Worm (Caenorhabditis elegans) whole organism, L1 larva: Measurements from ENCODE around the gene T28C6.3.

ENCODE experiments used
- C16A3.4 ChIP-seq: fragments of 150-350 bp; optimal IDR thresholded peaks from 2 replicates; lab custom pipeline; 2014; ENCODE audit warnings: missing biosample characterization, missing genetic modification characterization
- F16B12.6 ChIP-seq: fragments of 150-350 bp; optimal IDR thresholded peaks from 2 replicates; lab custom pipeline; 2014; ENCODE audit warnings: missing biosample characterization, missing genetic modification characterization
- alr-1 ChIP-seq: fragments of 200-800 bp; sonication (Bioruptor generic); optimal IDR thresholded peaks from 2 replicates; lab custom pipeline; 2018; ENCODE audit warnings: borderline replicate concordance, mild to moderate bottlenecking, missing genetic modification characterization, missing compliant biosample characterization
- ama-1 ChIP-seq: fragments of 150-350 bp; optimal IDR thresholded peaks from 2 replicates; lab custom pipeline; 2014
- blmp-1 ChIP-seq: fragments of 150-350 bp; optimal IDR thresholded peaks from 2 replicates; lab custom pipeline; 2014; ENCODE audit warnings: missing biosample characterization, missing genetic modification characterization
- ceh-63 ChIP-seq: fragments of 200-800 bp; sonication (Bioruptor generic); optimal IDR thresholded peaks from 2 replicates; lab custom pipeline; 2018; ENCODE audit warnings: mild to moderate bottlenecking, missing genetic modification characterization, missing compliant biosample characterization
- ceh-8 ChIP-seq: fragments of 200-800 bp; sonication (Bioruptor generic); optimal IDR thresholded peaks from 2 replicates; lab custom pipeline; 2018; ENCODE audit warnings: mild to moderate bottlenecking, missing genetic modification characterization, moderate library complexity, missing compliant biosample characterization
- ceh-82 ChIP-seq, 3 experiments: fragments of 150-350 bp in 1 of 3; sonication (generic microtip) in 2 of 3; optimal IDR thresholded peaks; 2 replicates each; lab custom pipeline; 2014 to 2017; ENCODE audit warnings: missing biosample characterization in 3 of 3, missing genetic modification characterization in 3 of 3
- ceh-90 ChIP-seq: sonication (generic microtip); optimal IDR thresholded peaks from 2 replicates; lab custom pipeline; 2016; ENCODE audit warnings: missing genetic modification characterization, missing compliant biosample characterization
- ces-1 ChIP-seq: fragments of 150-350 bp; optimal IDR thresholded peaks from 2 replicates; lab custom pipeline; 2014; ENCODE audit warnings: missing biosample characterization, missing genetic modification reagents, missing genetic modification characterization
- dpl-1 ChIP-seq, 3 experiments: fragments of 150-350 bp in 2 of 3; sonication (generic microtip) in 1 of 3; optimal IDR thresholded peaks; 2 replicates each; lab custom pipeline; 2014 to 2017; ENCODE audit warnings: missing biosample characterization in 3 of 3, missing genetic modification characterization in 3 of 3, missing genetic modification reagents in 3 of 3
- dsc-1 ChIP-seq: sonication (generic microtip); optimal IDR thresholded peaks from 2 replicates; lab custom pipeline; 2016; ENCODE audit warnings: mild to moderate bottlenecking, missing genetic modification characterization, missing compliant biosample characterization
- efl-1 ChIP-seq, 4 experiments: fragments of 150-350 bp; optimal IDR thresholded peaks in 3 of 4; peaks in 1 of 4; 1 replicate in 1 of 4; 2 replicates in 3 of 4; lab custom pipeline; 2014; ENCODE audit warnings: missing biosample characterization in 2 of 4, missing genetic modification characterization in 2 of 4, missing genetic modification reagents in 2 of 4
- efl-3 ChIP-seq: fragments of 200-800 bp; sonication (Bioruptor generic); optimal IDR thresholded peaks from 2 replicates; lab custom pipeline; 2018; ENCODE audit warnings: mild to moderate bottlenecking, missing genetic modification characterization, missing compliant biosample characterization
- egl-13 ChIP-seq: sonication (generic microtip); optimal IDR thresholded peaks from 2 replicates; lab custom pipeline; 2016; ENCODE audit warnings: missing genotype, missing genetic modification reagents, missing genetic modification characterization, missing compliant biosample characterization
- elt-3 ChIP-seq, 6 experiments: fragments of 150-350 bp in 1 of 6; sonication (generic microtip); optimal IDR thresholded peaks; 2 replicates each; lab custom pipeline; 2017 to 2018; ENCODE audit warnings: missing biosample characterization in 6 of 6, missing genetic modification characterization in 6 of 6, inconsistent platforms in 1 of 6
- fkh-4 ChIP-seq: sonication (generic microtip); optimal IDR thresholded peaks from 2 replicates; lab custom pipeline; 2016; ENCODE audit warnings: missing compliant biosample characterization, missing genetic modification characterization, borderline replicate concordance
- grh-1 ChIP-seq: fragments of 200-800 bp; sonication (Bioruptor generic); IDR thresholded peaks from 2 replicates; pipeline ENCODE4 v1.3.6; 2022; ENCODE audit warnings: missing genetic modification reagents, missing genetic modification characterization, missing compliant biosample characterization
- hlh-4 ChIP-seq: sonication (generic microtip); optimal IDR thresholded peaks from 2 replicates; lab custom pipeline; 2016; ENCODE audit warnings: mild to moderate bottlenecking, missing genetic modification characterization, missing compliant biosample characterization
- hpl-2 ChIP-seq: fragments of 150-350 bp; optimal IDR thresholded peaks from 2 replicates; lab custom pipeline; 2014; ENCODE audit warnings: missing biosample characterization, missing genetic modification reagents, missing genetic modification characterization
- irx-1 ChIP-seq: sonication (generic microtip); optimal IDR thresholded peaks from 2 replicates; lab custom pipeline; 2016; ENCODE audit warnings: missing genetic modification characterization, missing compliant biosample characterization
- jun-1 ChIP-seq: fragments of 150-350 bp; optimal IDR thresholded peaks from 2 replicates; lab custom pipeline; 2014; ENCODE audit warnings: missing biosample characterization, missing genetic modification reagents, missing genetic modification characterization
- lin-13 ChIP-seq: fragments of 150-350 bp; optimal IDR thresholded peaks from 2 replicates; lab custom pipeline; 2014; ENCODE audit warnings: missing biosample characterization, missing genetic modification reagents, missing genetic modification characterization
- lin-14 ChIP-seq: fragments of 200-800 bp; sonication (Bioruptor generic); optimal IDR thresholded peaks from 2 replicates; lab custom pipeline; 2018; ENCODE audit warnings: mild to moderate bottlenecking, missing genetic modification characterization, moderate library complexity, missing compliant biosample characterization
- lin-15B ChIP-seq: fragments of 150-350 bp; sonication (generic microtip); optimal IDR thresholded peaks from 3 replicates; lab custom pipeline; 2014; ENCODE audit warnings: missing biosample characterization, missing genetic modification characterization
- lin-35 ChIP-seq, 2 experiments: fragments of 150-350 bp; optimal IDR thresholded peaks; 2 replicates each; lab custom pipeline; 2014; ENCODE audit warnings: missing biosample characterization in 2 of 2, missing genetic modification characterization in 2 of 2, missing genetic modification reagents in 2 of 2
- lsy-2 ChIP-seq, 2 experiments: fragments of 150-350 bp; optimal IDR thresholded peaks; 2 replicates each; lab custom pipeline; 2014; ENCODE audit warnings: missing biosample characterization in 2 of 2, missing genetic modification characterization in 2 of 2
- mab-9 ChIP-seq: fragments of 200-800 bp; sonication (Bioruptor generic); IDR thresholded peaks from 2 replicates; pipeline ENCODE4 v1.3.6; 2022; ENCODE audit warnings: missing genetic modification reagents, missing genetic modification characterization, missing compliant biosample characterization
- nhr-11 ChIP-seq: fragments of 150-350 bp; optimal IDR thresholded peaks from 2 replicates; lab custom pipeline; 2014; ENCODE audit warnings: missing biosample characterization, missing genetic modification characterization
- nhr-12 ChIP-seq: sonication (generic microtip); optimal IDR thresholded peaks from 2 replicates; lab custom pipeline; 2017; ENCODE audit warnings: missing biosample characterization, missing genetic modification characterization
- nhr-19 ChIP-seq: fragments of 200-800 bp; sonication (Bioruptor generic); conservative IDR thresholded peaks from 2 replicates; pipeline ENCODE4 v1.3.6; 2022; ENCODE audit warnings: missing genetic modification characterization, missing compliant biosample characterization
- nhr-20 ChIP-seq: sonication (generic microtip); optimal IDR thresholded peaks from 2 replicates; lab custom pipeline; 2016; ENCODE audit warnings: mild to moderate bottlenecking, missing genetic modification characterization, missing compliant biosample characterization
- nhr-237 ChIP-seq: fragments of 150-350 bp; optimal IDR thresholded peaks from 2 replicates; lab custom pipeline; 2014; ENCODE audit warnings: missing biosample characterization, missing genetic modification characterization
- nhr-47 ChIP-seq: sonication (generic microtip); optimal IDR thresholded peaks from 2 replicates; lab custom pipeline; 2016; ENCODE audit warnings: mild to moderate bottlenecking, missing genetic modification characterization, moderate library complexity, missing compliant biosample characterization
- nhr-71 ChIP-seq: sonication (generic microtip); optimal IDR thresholded peaks from 2 replicates; lab custom pipeline; 2016; ENCODE audit warnings: mild to moderate bottlenecking, missing genetic modification characterization, moderate library complexity, missing compliant biosample characterization
- nhr-85 ChIP-seq: sonication (generic microtip); peaks from one replicate; lab custom pipeline; 2016; ENCODE audit warnings: missing genetic modification characterization, inconsistent platforms, missing compliant biosample characterization
- nhr-90 ChIP-seq: sonication (generic microtip); optimal IDR thresholded peaks from 2 replicates; lab custom pipeline; 2016; ENCODE audit warnings: mild to moderate bottlenecking, missing genetic modification characterization, missing compliant biosample characterization; ENCODE audit not compliant: poor library complexity
- pax-3 ChIP-seq: fragments of 200-800 bp; sonication (Bioruptor generic); optimal IDR thresholded peaks from 2 replicates; lab custom pipeline; 2018; ENCODE audit warnings: mild to moderate bottlenecking, missing genetic modification characterization, moderate library complexity, missing compliant biosample characterization
- rnt-1 ChIP-seq: sonication (generic microtip); optimal IDR thresholded peaks from 2 replicates; lab custom pipeline; 2016; ENCODE audit warnings: mild to moderate bottlenecking, missing genetic modification characterization, moderate library complexity, missing compliant biosample characterization
- snu-23 ChIP-seq: sonication (generic microtip); optimal IDR thresholded peaks from 2 replicates; lab custom pipeline; 2016; ENCODE audit warnings: missing genetic modification characterization, missing compliant biosample characterization
- sox-4 ChIP-seq: sonication (generic microtip); optimal IDR thresholded peaks from 2 replicates; lab custom pipeline; 2016; ENCODE audit warnings: missing genetic modification characterization, missing compliant biosample characterization
- sptf-1 ChIP-seq: fragments of 150-350 bp; optimal IDR thresholded peaks from 2 replicates; lab custom pipeline; 2014; ENCODE audit warnings: missing biosample characterization, missing genetic modification characterization
- swsn-7 ChIP-seq: sonication (generic microtip); optimal IDR thresholded peaks from 2 replicates; lab custom pipeline; 2016; ENCODE audit warnings: missing genetic modification characterization, missing compliant biosample characterization
- tbx-2 ChIP-seq: sonication (generic microtip); optimal IDR thresholded peaks from 2 replicates; lab custom pipeline; 2016; ENCODE audit warnings: missing genetic modification characterization, missing compliant biosample characterization
- tlp-1 ChIP-seq: fragments of 150-350 bp; optimal IDR thresholded peaks from 2 replicates; lab custom pipeline; 2014; ENCODE audit warnings: missing biosample characterization, missing genetic modification characterization
- unc-130 ChIP-seq: fragments of 150-350 bp; optimal IDR thresholded peaks from 2 replicates; lab custom pipeline; 2017; ENCODE audit warnings: missing biosample characterization, missing genetic modification characterization, inconsistent platforms
- unc-62 ChIP-seq: fragments of 150-350 bp; optimal IDR thresholded peaks from 2 replicates; lab custom pipeline; 2014; ENCODE audit warnings: missing biosample characterization, missing genetic modification reagents, missing genetic modification characterization
- vab-15 ChIP-seq: sonication (generic microtip); optimal IDR thresholded peaks from 2 replicates; lab custom pipeline; 2017; ENCODE audit warnings: missing genotype, mild to moderate bottlenecking, missing genetic modification characterization, missing compliant biosample characterization
- xbp-1 ChIP-seq: sonication (generic microtip); optimal IDR thresholded peaks from 2 replicates; lab custom pipeline; 2016; ENCODE audit warnings: missing genetic modification characterization, missing compliant biosample characterization
- zag-1 ChIP-seq: fragments of 150-350 bp; optimal IDR thresholded peaks from 2 replicates; lab custom pipeline; 2014; ENCODE audit warnings: missing biosample characterization, missing genetic modification characterization

The T28C6.3 gene

DNA sequence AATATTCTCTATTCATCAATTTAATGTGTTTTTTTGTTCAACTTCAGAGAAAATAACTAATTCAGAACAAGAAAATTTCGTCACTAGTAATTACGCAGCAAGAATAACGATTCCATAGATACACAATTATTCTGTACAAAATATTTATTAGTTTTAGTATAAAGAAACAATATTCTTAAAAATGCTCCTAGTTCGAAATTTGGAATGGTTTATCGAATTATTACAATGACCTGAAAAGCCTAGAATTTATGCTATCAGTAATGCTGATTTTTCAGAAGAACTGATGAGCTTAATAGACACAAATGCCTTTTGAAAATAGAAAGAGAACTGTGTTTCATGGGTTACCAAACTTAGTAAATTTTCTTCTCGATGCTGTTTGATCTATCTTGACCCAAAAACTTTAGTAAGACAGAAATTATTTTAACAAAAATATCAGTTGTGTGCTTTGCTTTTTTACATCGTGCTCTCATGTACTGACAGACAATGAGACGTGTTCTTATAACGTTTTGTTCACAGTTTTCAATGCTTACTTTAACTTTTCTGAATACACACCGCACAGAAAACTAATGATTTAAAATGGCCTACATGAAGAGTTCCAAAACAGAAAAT is 6.0 kb downstream of the T28C6.3 start (continued):
- no peak for TF ChIP-seq efl-3 (GFP tag; lab: Kevin White, UChicago)
- TF ChIP-seq vab-15 (tag; lab: Kevin White, UChicago) = no peak
- no peak for TF ChIP-seq swsn-7 (tag; lab: Kevin White, UChicago)

- TF ChIP-seq lin-15B (tag; lab: Kevin White, UChicago) = no peak
- no peak for TF ChIP-seq ceh-63 (GFP tag; lab: Kevin White, UChicago)
- TF ChIP-seq F16B12.6 (tag; lab: Kevin White, UChicago) = no peak
- no peak for TF ChIP-seq sox-4 (tag; lab: Kevin White, UChicago)
- TF ChIP-seq nhr-71 = peak; percentile 50
- TF ChIP-seq nhr-47 (tag; lab: Kevin White, UChicago) = peak; percentile 9
- TF ChIP-seq hlh-4 (tag; lab: Kevin White, UChicago) = no peak
- no peak for TF ChIP-seq nhr-237
- TF ChIP-seq nhr-19 = no peak
- TF ChIP-seq ceh-8 = no peak
- TF ChIP-seq efl-1 (optimal IDR thresholded peaks at IDR 0.05; lab: Kevin White, UChicago) = peak; percentile 53 to 56
- peak in 1 of 2 experiments; percentile 94 for TF ChIP-seq efl-1 (GFP tag; optimal IDR thresholded peaks at IDR 0.05 in 1 of 2; lab: Kevin White, UChicago)
- TF ChIP-seq egl-13 = no peak
- TF ChIP-seq dpl-1 (GFP tag; optimal IDR thresholded peaks at IDR 0.05; lab: Kevin White, UChicago) = peak in 2 of 3 experiments; percentile 56
- no peak for TF ChIP-seq jun-1 (tag; lab: Kevin White, UChicago)
- TF ChIP-seq nhr-11 (tag; lab: Kevin White, UChicago) = no peak
- TF ChIP-seq nhr-20 (tag; lab: Kevin White, UChicago) = peak; percentile 44
- TF ChIP-seq swsn-7 (tag; lab: Kevin White, UChicago) = peak; percentile 16
- no peak for TF ChIP-seq ces-1 (GFP tag; lab: Kevin White, UChicago)
- no peak for TF ChIP-seq pax-3 (tag; lab: Kevin White, UChicago)
- TF ChIP-seq nhr-85 (tag; lab: Kevin White, UChicago) = peak; percentile 5
- TF ChIP-seq elt-3 (tag; optimal IDR thresholded peaks at IDR 0.05; lab: Kevin White, UChicago) = peak in 1 of 6 experiments; percentile 39
- no peak for TF ChIP-seq lin-13 (GFP tag; lab: Kevin White, UChicago)
- TF ChIP-seq alr-1 (tag; lab: Kevin White, UChicago) = no peak
- peak; percentile 50 for TF ChIP-seq rnt-1 (tag; lab: Kevin White, UChicago)
- no peak for TF ChIP-seq ceh-90 (tag; lab: Kevin White, UChicago)
- TF ChIP-seq C16A3.4 = peak; percentile 19
- TF ChIP-seq unc-130 = no peak
- no peak for TF ChIP-seq unc-62 (GFP tag; lab: Kevin White, UChicago)
- peak; percentile 53 for TF ChIP-seq tbx-2 (tag; lab: Kevin White, UChicago)
- no peak for TF ChIP-seq mab-9
- TF ChIP-seq tlp-1 (tag; lab: Kevin White, UChicago) = no peak
- peak; percentile 77 for TF ChIP-seq xbp-1 (tag; lab: Kevin White, UChicago)
- TF ChIP-seq snu-23 = peak; percentile 51
- no peak for TF ChIP-seq nhr-12 (tag; lab: Kevin White, UChicago)
- TF ChIP-seq sptf-1 = no peak
- no peak for TF ChIP-seq hpl-2
- TF ChIP-seq zag-1 = no peak
- TF ChIP-seq ceh-82 (tag; optimal IDR thresholded peaks at IDR 0.05; lab: Kevin White, UChicago) = peak in 1 of 3 experiments; percentile 11
- TF ChIP-seq ama-1 (lab: Kevin White, UChicago) = no peak
- TF ChIP-seq lin-14 (GFP tag; lab: Kevin White, UChicago) = peak; percentile 54
- TF ChIP-seq lsy-2 (tag; optimal IDR thresholded peaks at IDR 0.05; lab: Kevin White, UChicago) = peak in 1 of 2 experiments; percentile 57
- no peak for TF ChIP-seq nhr-90
- peak; percentile 32 to 69 for TF ChIP-seq lin-35 (GFP tag; optimal IDR thresholded peaks at IDR 0.05; lab: Kevin White, UChicago)
- TF ChIP-seq blmp-1 = peak; percentile 93
- TF ChIP-seq fkh-4 (tag; lab: Kevin White, UChicago) = no peak
- no peak for TF ChIP-seq grh-1 (GFP tag; lab: Robert Waterston, UW)
- TF ChIP-seq irx-1 (tag; lab: Kevin White, UChicago) = no peak
- TF ChIP-seq dsc-1 (tag; lab: Kevin White, UChicago) = peak; percentile 13
Observed at ce11 chrIV:8826606-8827000, 6.5 kb downstream of the T28C6.3 start.
